Fruit fly (Drosophila melanogaster): Measurements from ENCODE around the gene CG43658.

- no peak for TF ChIP-seq CG8478 (optimal IDR thresholded peaks at IDR 0.05)
- no peak for TF ChIP-seq CTCF (optimal IDR thresholded peaks at IDR 0.05)
Measured at dm6 chrX:17512697-17513096, 48.3 kb downstream of the CG43658 start.

Measured in S2 (cell line).